Fruit fly (Drosophila melanogaster) whole organism, wandering third instar larva: ENCODE results near the gene Calx.
A peak's percentile ranks its signal among the peaks of the same experiment; 100 is the strongest.

Experiments
- CG32264 ChIP-seq: fragments of 200-800 bp; sonication (Bioruptor generic); optimal IDR thresholded peaks from 2 replicates; lab custom pipeline; 2016; ENCODE audit warnings: missing biosample characterization, missing genetic modification characterization
- Dfd ChIP-seq: fragments of >200 bp; optimal IDR thresholded peaks from 2 replicates; lab custom pipeline; 2017; ENCODE audit warnings: missing biosample characterization, missing genetic modification characterization
- Hnf4 ChIP-seq: fragments of 200-800 bp; sonication (Bioruptor generic); optimal IDR thresholded peaks from 2 replicates; lab custom pipeline; 2016; ENCODE audit warnings: missing biosample characterization, mild to moderate bottlenecking, missing genetic modification characterization
- Hr83 ChIP-seq: fragments of 200-300 bp; sonication (Bioruptor generic); optimal IDR thresholded peaks from 2 replicates; lab custom pipeline; 2016; ENCODE audit warnings: missing biosample characterization, mild to moderate bottlenecking, missing genetic modification characterization, moderate library complexity; ENCODE audit not compliant: poor library complexity, severe bottlenecking
- N ChIP-seq: fragments of >200 bp; optimal IDR thresholded peaks from 2 replicates; lab custom pipeline; 2018; ENCODE audit warnings: missing biosample characterization, missing external identifiers, missing genetic modification characterization
- Sp1 ChIP-seq: fragments of 200-800 bp; sonication (Bioruptor generic); optimal IDR thresholded peaks from 3 replicates; lab custom pipeline; 2019; ENCODE audit warnings: missing biosample characterization, mild to moderate bottlenecking, missing genetic modification characterization, moderate library complexity
- Vsx2 ChIP-seq: fragments of 200-300, 225-300 bp; sonication (Bioruptor generic); optimal IDR thresholded peaks from 2 replicates; lab custom pipeline; 2018; ENCODE audit warnings: missing biosample characterization, missing genetic modification characterization; ENCODE audit not compliant: partially characterized antibody
- br ChIP-seq: fragments of 200-800 bp; sonication (Bioruptor generic); optimal IDR thresholded peaks from 2 replicates; lab custom pipeline; 2016; ENCODE audit warnings: missing biosample characterization, missing genetic modification characterization
- dmrt93B ChIP-seq: fragments of 200-800 bp; sonication (Bioruptor generic); optimal IDR thresholded peaks from 2 replicates; lab custom pipeline; 2018; ENCODE audit warnings: missing biosample characterization, mild to moderate bottlenecking, missing genetic modification characterization
- dsf ChIP-seq: sonication (Bioruptor generic); optimal IDR thresholded peaks from 2 replicates; lab custom pipeline; 2016; ENCODE audit warnings: missing biosample characterization, missing genetic modification characterization, borderline replicate concordance
- h ChIP-seq: fragments of 200-800 bp; sonication (Bioruptor generic); optimal IDR thresholded peaks from 3 replicates; lab custom pipeline; 2016; ENCODE audit warnings: missing biosample characterization, mild to moderate bottlenecking, missing genetic modification characterization
- lola ChIP-seq: fragments of >200 bp; optimal IDR thresholded peaks from 2 replicates; lab custom pipeline; 2017; ENCODE audit warnings: missing biosample characterization, missing genetic modification characterization
- sage ChIP-seq: fragments of 200-800 bp; sonication (Bioruptor generic); optimal IDR thresholded peaks from 2 replicates; lab custom pipeline; 2016; ENCODE audit warnings: missing biosample characterization, mild to moderate bottlenecking, missing genetic modification characterization
- usp ChIP-seq: fragments of >200 bp; optimal IDR thresholded peaks from 2 replicates; lab custom pipeline; 2017; ENCODE audit warnings: missing biosample characterization, missing genetic modification characterization

- no peak for TF ChIP-seq lola (GFP tag; lab: Kevin White, UChicago)
- TF ChIP-seq Vsx2 (GFP tag; lab: Kevin White, UChicago) = peak; percentile 61
- peak; percentile 79 for TF ChIP-seq h (GFP tag; lab: Kevin White, UChicago)
- TF ChIP-seq dmrt93B (GFP tag; lab: Kevin White, UChicago) = peak; percentile 80
- peak; percentile 88 for TF ChIP-seq Sp1
- TF ChIP-seq CG32264 (GFP tag; lab: Kevin White, UChicago) = peak; percentile 44
- TF ChIP-seq usp (GFP tag; lab: Kevin White, UChicago) = no peak
- TF ChIP-seq Dfd (GFP tag; lab: Kevin White, UChicago) = no peak
- peak; percentile 18 for TF ChIP-seq dsf (GFP tag; lab: Kevin White, UChicago)
- TF ChIP-seq N = no peak
- TF ChIP-seq sage = peak; percentile 32
- peak; percentile 81 for TF ChIP-seq br (GFP tag; lab: Kevin White, UChicago)
- TF ChIP-seq Hnf4 (GFP tag; lab: Kevin White, UChicago) = peak; percentile 57
- TF ChIP-seq Hr83 (GFP tag; lab: Kevin White, UChicago) = peak; percentile 78
Observed at dm6 chr3R:20956875-20957874, 20.8 kb upstream of the Calx start.
